Fruit fly (Drosophila melanogaster) whole organism: ENCODE results near the gene Cad99C.

Source experiments
- CG8478 ChIP-seq: fragments of >200 bp; optimal IDR thresholded peaks from 2 replicates; lab custom pipeline; 2018; ENCODE audit warnings: inconsistent platforms
- EcR ChIP-seq, 2 experiments: fragments of >200 bp; optimal IDR thresholded peaks; 2 replicates each; lab custom pipeline; 2017; ENCODE audit warnings: missing biosample characterization in 2 of 2, missing genetic modification characterization in 2 of 2, missing genetic modification reagents in 2 of 2
- pan ChIP-seq: fragments of >200 bp; optimal IDR thresholded peaks from 2 replicates; lab custom pipeline; 2017
- psq ChIP-seq: fragments of >200 bp; optimal IDR thresholded peaks from 2 replicates; lab custom pipeline; 2017
- usp ChIP-seq: fragments of >200 bp; optimal IDR thresholded peaks from 2 replicates; lab custom pipeline; 2017; ENCODE audit warnings: missing biosample characterization, missing genetic modification characterization, mixed read lengths

dm6 chr3R:29869350-29869688, 27.9 kb downstream of the Cad99C start, which contains the start of gene CG34133:
- TF ChIP-seq usp (GFP tag; lab: Kevin White, UChicago) (no peak), EcR (GFP tag; optimal IDR thresholded peaks at IDR 0.05; lab: Kevin White, UChicago) (no peak), psq (lab: Kevin White, UChicago) (no peak), CG8478 (lab: Kevin White, UChicago) (no peak), pan (lab: Kevin White, UChicago) (no peak)
